Fruit fly (Drosophila melanogaster) whole organism, pupa: ENCODE data around the gene Mic26-27.

Experiments used
- CG10348 ChIP-seq: fragments of 200-800 bp; sonication (Bioruptor generic); IDR thresholded peaks from 2 replicates; pipeline ENCODE4 v1.3.6; 2022; ENCODE audit warnings: missing biosample characterization, missing genetic modification characterization
- CG34367 ChIP-seq: fragments of 200-800 bp; sonication (Bioruptor generic); optimal IDR thresholded peaks from 2 replicates; lab custom pipeline; 2018; ENCODE audit warnings: missing biosample characterization, mild to moderate bottlenecking, missing genetic modification characterization
- CG8301 ChIP-seq: fragments of 200-800 bp; sonication (Bioruptor generic); optimal IDR thresholded peaks from 2 replicates; lab custom pipeline; 2018; ENCODE audit warnings: missing biosample characterization, mild to moderate bottlenecking, missing genetic modification characterization
- EcR ChIP-seq: fragments of 200-800 bp; sonication (Bioruptor generic); optimal IDR thresholded peaks from 3 replicates; lab custom pipeline; 2019; ENCODE audit warnings: missing biosample characterization, missing genetic modification characterization, mild to moderate bottlenecking, moderate library complexity, missing genetic modification reagents
- Ets98B ChIP-seq: fragments of 200-800 bp; sonication (Bioruptor generic); IDR thresholded peaks from 2 replicates; pipeline ENCODE4 v1.3.6; 2022; ENCODE audit warnings: missing biosample characterization, missing genetic modification characterization
- gl ChIP-seq: fragments of 200-800 bp; sonication (Bioruptor generic); optimal IDR thresholded peaks from 2 replicates; lab custom pipeline; 2018; ENCODE audit warnings: missing biosample characterization, mild to moderate bottlenecking, missing genetic modification characterization

DNA sequence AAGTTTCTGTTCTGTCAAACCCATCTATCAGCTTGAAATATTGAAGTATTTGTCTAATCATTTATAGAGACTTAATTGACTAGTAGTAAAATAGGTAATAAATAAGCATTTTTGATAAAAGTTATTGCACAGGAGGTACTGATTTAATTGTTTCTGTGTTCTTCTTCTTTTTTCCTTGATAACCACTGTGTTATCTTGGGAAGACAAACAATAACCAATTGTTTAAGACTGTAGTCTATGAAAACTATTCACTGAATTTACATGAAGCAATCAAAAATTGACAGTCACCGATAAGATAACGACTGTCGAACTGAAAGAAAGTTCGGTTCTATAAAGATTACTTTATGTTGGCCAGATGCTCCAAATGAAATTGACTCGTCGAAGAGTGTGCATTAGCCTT, 26.8 kb upstream of the Mic26-27 start:
- TF ChIP-seq EcR (GFP tag; lab: Kevin White, UChicago) (no peak), CG10348 (GFP tag; lab: Robert Waterston, UW) (no peak), CG8301 (tag; lab: Kevin White, UChicago) (no peak), gl (tag; lab: Kevin White, UChicago) (no peak), Ets98B (GFP tag; lab: Robert Waterston, UW) (no peak), CG34367 (no peak)
